Fruit fly (Drosophila melanogaster) whole organism, prepupa: ENCODE results near the gene MED17.

Source experiments
- Blimp-1 ChIP-seq: fragments of 200-800 bp; sonication (Bioruptor generic); optimal IDR thresholded peaks from 3 replicates; lab custom pipeline; 2017; ENCODE audit warnings: missing biosample characterization, missing genetic modification characterization, mild to moderate bottlenecking, moderate library complexity, missing genetic modification reagents
- CG10669 ChIP-seq: fragments of 200-800 bp; sonication (Bioruptor generic); optimal IDR thresholded peaks from 3 replicates; lab custom pipeline; 2018; ENCODE audit warnings: missing biosample characterization, mild to moderate bottlenecking, missing genetic modification characterization, moderate library complexity
- Ets21C ChIP-seq: fragments of 200-800 bp; sonication (Bioruptor generic); optimal IDR thresholded peaks from 3 replicates; lab custom pipeline; 2016; ENCODE audit warnings: missing biosample characterization, missing genetic modification characterization
- Hr39 ChIP-seq: fragments of 200-800 bp; sonication (Bioruptor generic); optimal IDR thresholded peaks from 2 replicates; lab custom pipeline; 2016; ENCODE audit warnings: missing biosample characterization, missing genetic modification characterization
- Hr4 ChIP-seq: fragments of 200-800 bp; sonication (Bioruptor generic); optimal IDR thresholded peaks from 3 replicates; lab custom pipeline; 2016; ENCODE audit warnings: missing biosample characterization, missing genetic modification characterization
- Smox ChIP-seq: fragments of 200-800 bp; sonication (Bioruptor generic); optimal IDR thresholded peaks from 3 replicates; lab custom pipeline; 2016; ENCODE audit warnings: missing biosample characterization, missing genetic modification characterization
- Sox102F ChIP-seq: fragments of 200-800 bp; sonication (Bioruptor generic); optimal IDR thresholded peaks from 2 replicates; lab custom pipeline; 2016; ENCODE audit warnings: missing biosample characterization, mild to moderate bottlenecking, missing genetic modification characterization
- cyc ChIP-seq: fragments of 200-800 bp; sonication (Bioruptor generic); optimal IDR thresholded peaks from 3 replicates; lab custom pipeline; 2016; ENCODE audit warnings: missing biosample characterization, missing genetic modification characterization
- topi ChIP-seq: fragments of 200-800 bp; sonication (Bioruptor generic); optimal IDR thresholded peaks from 3 replicates; lab custom pipeline; 2016; ENCODE audit warnings: missing biosample characterization, missing genetic modification characterization

- TF ChIP-seq cyc: no peak
- TF ChIP-seq Smox: no peak
- TF ChIP-seq Ets21C: no peak
- no peak for TF ChIP-seq topi
- TF ChIP-seq Sox102F (GFP tag; lab: Kevin White, UChicago): no peak
- no peak for TF ChIP-seq CG10669 (GFP tag; lab: Kevin White, UChicago)
- TF ChIP-seq Hr39 (GFP tag; lab: Kevin White, UChicago): no peak
- no peak for TF ChIP-seq Hr4 (GFP tag; lab: Kevin White, UChicago)
- no peak for TF ChIP-seq Blimp-1 (GFP tag; lab: Kevin White, UChicago)
These were observed 47.0 kb downstream of the MED17 start, which contains the start of gene repo for dm6 chr3R:18235879-18236278.
